Fruit fly (Drosophila melanogaster): ENCODE data around the gene CG13078.

CG13078 gene

dm6 chr2L:19579995-19580578 is 16.4 kb downstream of the CG13078 start, which contains the start of gene Pmvk (continued):
- no peak for TF ChIP-seq CG2712 (tag; optimal IDR thresholded peaks at IDR 0.05)
- no peak for TF ChIP-seq da (GFP tag; optimal IDR thresholded peaks at IDR 0.05)
- TF ChIP-seq nerfin-2 (GFP tag; IDR thresholded peaks at IDR 0.05; ENCODE audit: partially characterized antibody) = peak; percentile 98
- peak; percentile 43; the same call in 1 of the 2 replicates for TF ChIP-seq CG42726 (GFP tag; IDR thresholded peaks at IDR 0.05; ENCODE audit: partially characterized antibody)
- no peak for TF ChIP-seq sqz (GFP tag; optimal IDR thresholded peaks at IDR 0.05)
- no peak for TF ChIP-seq crc (GFP tag; optimal IDR thresholded peaks at IDR 0.05)
- TF ChIP-seq vvl (GFP tag; IDR thresholded peaks at IDR 0.05) = peak; percentile 52; the same call in 1 of the 2 replicates
- TF ChIP-seq Dip3 (GFP tag; optimal IDR thresholded peaks at IDR 0.05) = no peak
- peak; percentile 46; the same call in 2 of the 3 replicates for TF ChIP-seq knrl (GFP tag; IDR thresholded peaks at IDR 0.05; ENCODE audit: partially characterized antibody)
- no peak for TF ChIP-seq CG8290 (GFP tag; optimal IDR thresholded peaks at IDR 0.05)
- no peak for TF ChIP-seq CG8290 (tag; optimal IDR thresholded peaks at IDR 0.05)
- TF ChIP-seq YL-1 (GFP tag; optimal IDR thresholded peaks at IDR 0.05) = peak; percentile 26
- TF ChIP-seq CG6791 (GFP tag; IDR thresholded peaks at IDR 0.05; ENCODE audit: partially characterized antibody) = peak; percentile 94
- TF ChIP-seq Dip2 (GFP tag; IDR thresholded peaks at IDR 0.05) = no peak
- TF ChIP-seq CG30431 (GFP tag; optimal IDR thresholded peaks at IDR 0.05) = no peak
- no peak for TF ChIP-seq al (GFP tag; IDR thresholded peaks at IDR 0.05)
- no peak for TF ChIP-seq CG5953 (GFP tag; IDR thresholded peaks at IDR 0.05)
- TF ChIP-seq Sry-δ (GFP tag; optimal IDR thresholded peaks at IDR 0.05) = peak; percentile 58
- TF ChIP-seq CG6272 (GFP tag; IDR thresholded peaks at IDR 0.05) = no peak
- no peak for TF ChIP-seq gfzf (GFP tag; optimal IDR thresholded peaks at IDR 0.05)
- TF ChIP-seq gro (GFP tag; optimal IDR thresholded peaks at IDR 0.05) = no peak
- no peak for TF ChIP-seq CG32772 (GFP tag; IDR thresholded peaks at IDR 0.05)
- TF ChIP-seq CG7839 (tag; optimal IDR thresholded peaks at IDR 0.05) = no peak
- no peak for TF ChIP-seq Taf1 (GFP tag; IDR thresholded peaks at IDR 0.05)
- no peak for TF ChIP-seq btn (GFP tag; optimal IDR thresholded peaks at IDR 0.05)
- no peak for TF ChIP-seq Med (GFP tag)
- TF ChIP-seq CG12219 (GFP tag; optimal IDR thresholded peaks at IDR 0.05) = no peak
- TF ChIP-seq Six4 (GFP tag; optimal IDR thresholded peaks at IDR 0.05) = no peak
- TF ChIP-seq CG17802 (tag; optimal IDR thresholded peaks at IDR 0.05) = no peak
- TF ChIP-seq zf30C (GFP tag; optimal IDR thresholded peaks at IDR 0.05) = no peak
- TF ChIP-seq CG7928 (GFP tag; optimal IDR thresholded peaks at IDR 0.05) = no peak

dm6 chr2L:19582185-19582584 is 18.5 kb downstream of the CG13078 start, which contains the start of gene Hakai:
Gene Hakai (minus strand): TSS chr2L:19582474.
- no peak for TF ChIP-seq CG12104 (GFP tag; optimal IDR thresholded peaks at IDR 0.05)
- no peak for TF ChIP-seq zf30C (GFP tag; optimal IDR thresholded peaks at IDR 0.05)
- peak; percentile 65 to 73 for TF ChIP-seq dpn (GFP tag; optimal IDR thresholded peaks at IDR 0.05)
- TF ChIP-seq dmrt11E (tag; optimal IDR thresholded peaks at IDR 0.05) = peak; percentile 0
- TF ChIP-seq so (GFP tag; IDR thresholded peaks at IDR 0.05) = 0 out of 3 replicates have a peak, but pooled peaks have one; percentile 49
- TF ChIP-seq vvl (GFP tag; IDR thresholded peaks at IDR 0.05) = peak; percentile 68
- peak; percentile 30; the same call in 1 of the 2 replicates for TF ChIP-seq seq (GFP tag; IDR thresholded peaks at IDR 0.05)
- no peak for TF ChIP-seq CG7987 (GFP tag; optimal IDR thresholded peaks at IDR 0.05)
- peak; percentile 60 for TF ChIP-seq sob (GFP tag; IDR thresholded peaks at IDR 0.05)
- TF ChIP-seq Hr51 (GFP tag; optimal IDR thresholded peaks at IDR 0.05) = peak; percentile 27 to 68
- TF ChIP-seq CG12744 (GFP tag; optimal IDR thresholded peaks at IDR 0.05) = peak; percentile 2
- TF ChIP-seq CG15269 (tag; optimal IDR thresholded peaks at IDR 0.05) = peak; percentile 56
- TF ChIP-seq mld (GFP tag; IDR thresholded peaks at IDR 0.05; ENCODE audit: partially characterized antibody) = no peak
- TF ChIP-seq lmd (GFP tag; IDR thresholded peaks at IDR 0.05) = peak; percentile 63
- peak; percentile 34; the same call in 1 of the 2 replicates for TF ChIP-seq CG31224 (GFP tag; IDR thresholded peaks at IDR 0.05)
- peak; percentile 33; the same call in 1 of the 3 replicates for TF ChIP-seq CG11560 (tag; IDR thresholded peaks at IDR 0.05)
- no peak for TF ChIP-seq Mrtf (GFP tag; IDR thresholded peaks at IDR 0.05)
- TF ChIP-seq sd (tag; optimal IDR thresholded peaks at IDR 0.05) = no peak
- TF ChIP-seq nerfin-1 (tag; optimal IDR thresholded peaks at IDR 0.05) = peak; percentile 29
- TF ChIP-seq Neu2 (GFP tag; optimal IDR thresholded peaks at IDR 0.05; ENCODE audit: borderline replicate concordance) = peak; percentile 8
- TF ChIP-seq CG1602 (GFP tag; optimal IDR thresholded peaks at IDR 0.05) = peak; percentile 37
- peak; percentile 81 for TF ChIP-seq pzg (GFP tag; optimal IDR thresholded peaks at IDR 0.05)
